Worm (Caenorhabditis elegans) whole organism, L4 larva: Measurements from ENCODE around the gene swt-5.

Experiments
- T26A8.4 ChIP-seq: fragments of 200-800 bp; sonication (Bioruptor generic); IDR thresholded peaks from 2 replicates; pipeline ENCODE4 v1.3.6; 2022; ENCODE audit warnings: missing genetic modification characterization, missing compliant biosample characterization
- Y105C5A.15 ChIP-seq: fragments of 200-800 bp; sonication (Bioruptor generic); IDR thresholded peaks from 2 replicates; pipeline ENCODE4 v1.3.6; 2022; ENCODE audit warnings: missing genetic modification characterization, missing compliant biosample characterization
- Y5F2A.4 ChIP-seq: fragments of 200-800 bp; sonication (Bioruptor generic); optimal IDR thresholded peaks from 2 replicates; lab custom pipeline; 2018; ENCODE audit warnings: mild to moderate bottlenecking, missing genetic modification characterization, missing compliant biosample characterization
- Y75B8A.6 ChIP-seq: fragments of 200-800 bp; sonication (Bioruptor generic); IDR thresholded peaks from 2 replicates; pipeline ENCODE4 v1.3.6; 2022; ENCODE audit warnings: missing genetic modification reagents, missing genetic modification characterization, missing compliant biosample characterization
- aha-1 ChIP-seq: fragments of 150-350 bp; peaks from one replicate; lab custom pipeline; 2014; ENCODE audit warnings: missing biosample characterization, missing genetic modification characterization
- ama-1 ChIP-seq: fragments of 150-350 bp; optimal IDR thresholded peaks from 2 replicates; lab custom pipeline; 2014; ENCODE audit warnings: inconsistent platforms, mixed read lengths
- ceh-32 ChIP-seq: sonication (generic microtip); optimal IDR thresholded peaks from 2 replicates; lab custom pipeline; 2016; ENCODE audit warnings: mild to moderate bottlenecking, missing genetic modification characterization, missing compliant biosample characterization; ENCODE audit not compliant: poor library complexity
- ceh-44 ChIP-seq: fragments of 200-800 bp; sonication (Bioruptor generic); IDR thresholded peaks from 2 replicates; pipeline ENCODE4 v1.3.6; 2022; ENCODE audit warnings: missing genetic modification reagents, missing genetic modification characterization, missing compliant biosample characterization
- ceh-62 ChIP-seq: sonication (generic microtip); optimal IDR thresholded peaks from 2 replicates; lab custom pipeline; 2017; ENCODE audit warnings: missing biosample characterization, missing genetic modification characterization
- ces-1 ChIP-seq: fragments of 150-350 bp; sonication (generic microtip); optimal IDR thresholded peaks from 4 replicates; lab custom pipeline; 2014; ENCODE audit warnings: missing biosample characterization, missing genetic modification reagents, missing genetic modification characterization
- cey-2 ChIP-seq: sonication (generic microtip); optimal IDR thresholded peaks from 3 replicates; lab custom pipeline; 2017; ENCODE audit warnings: missing genetic modification characterization, mild to moderate bottlenecking, missing compliant biosample characterization, antibody characterized with exemption, borderline replicate concordance; ENCODE audit not compliant: insufficient read depth
- ctbp-1 ChIP-seq: fragments of 200-800 bp; sonication (Bioruptor generic); IDR thresholded peaks from 2 replicates; pipeline ENCODE4 v1.3.6; 2022; ENCODE audit warnings: missing genetic modification reagents, missing genetic modification characterization, missing compliant biosample characterization
- daf-16 ChIP-seq, 3 experiments: sonication (generic microtip); optimal IDR thresholded peaks; 2 replicates each; lab custom pipeline; 2016 to 2017; ENCODE audit warnings: missing genetic modification characterization in 3 of 3, missing genetic modification reagents in 3 of 3, mild to moderate bottlenecking in 2 of 3, missing compliant biosample characterization in 2 of 3, missing biosample characterization in 1 of 3, moderate library complexity in 1 of 3
- dmd-6 ChIP-seq: fragments of 200-800 bp; sonication (Bioruptor generic); IDR thresholded peaks from 2 replicates; pipeline ENCODE4 v1.3.6; 2022; ENCODE audit warnings: missing genetic modification reagents, missing genetic modification characterization, missing compliant biosample characterization
- dmd-8 ChIP-seq: fragments of 200-800 bp; sonication (Bioruptor generic); IDR thresholded peaks from 2 replicates; pipeline ENCODE4 v1.3.6; 2022; ENCODE audit warnings: missing genetic modification characterization, missing compliant biosample characterization
- dpl-1 ChIP-seq: fragments of 150-350 bp; optimal IDR thresholded peaks from 2 replicates; lab custom pipeline; 2014; ENCODE audit warnings: missing biosample characterization, missing genetic modification reagents, missing genetic modification characterization
- fkh-10 ChIP-seq: fragments of 150-350 bp; optimal IDR thresholded peaks from 2 replicates; lab custom pipeline; 2014; ENCODE audit warnings: missing biosample characterization, missing genetic modification reagents, missing genetic modification characterization
- fos-1 ChIP-seq: fragments of 150-350 bp; optimal IDR thresholded peaks from 2 replicates; lab custom pipeline; 2014; ENCODE audit warnings: missing biosample characterization, missing genetic modification characterization
- gei-8 ChIP-seq: fragments of 200-800 bp; sonication (Bioruptor generic); optimal IDR thresholded peaks from 2 replicates; lab custom pipeline; 2018; ENCODE audit warnings: mild to moderate bottlenecking, missing genetic modification characterization, missing compliant biosample characterization
- hlh-11 ChIP-seq: fragments of 200-800 bp; sonication (Bioruptor generic); optimal IDR thresholded peaks from 2 replicates; lab custom pipeline; 2018; ENCODE audit warnings: mild to moderate bottlenecking, missing genetic modification characterization, missing compliant biosample characterization
- lim-7 ChIP-seq: fragments of 200-800 bp; sonication (Bioruptor generic); IDR thresholded peaks from 2 replicates; pipeline ENCODE4 v1.3.6; 2022; ENCODE audit warnings: missing genetic modification characterization, missing compliant biosample characterization
- lin-15B ChIP-seq: fragments of 150-350 bp; sonication (generic microtip); optimal IDR thresholded peaks from 3 replicates; lab custom pipeline; 2014; ENCODE audit warnings: missing biosample characterization, missing genetic modification characterization
- lin-29 ChIP-seq: fragments of 200-800 bp; sonication (Bioruptor generic); IDR thresholded peaks from 2 replicates; pipeline ENCODE4 v1.3.6; 2022; ENCODE audit warnings: missing genetic modification reagents, missing genetic modification characterization, missing compliant biosample characterization
- lin-39 ChIP-seq: fragments of 150-350 bp; optimal IDR thresholded peaks from 2 replicates; lab custom pipeline; 2014; ENCODE audit warnings: missing biosample characterization, missing genetic modification reagents, missing genetic modification characterization
- lir-3 ChIP-seq: sonication (generic microtip); optimal IDR thresholded peaks from 2 replicates; lab custom pipeline; 2016; ENCODE audit warnings: mild to moderate bottlenecking, missing genetic modification characterization, missing compliant biosample characterization
- mxl-2 ChIP-seq: fragments of 200-800 bp; sonication (Bioruptor generic); conservative IDR thresholded peaks from 2 replicates; pipeline ENCODE4 v1.3.6; 2022; ENCODE audit warnings: missing genetic modification reagents, missing genetic modification characterization, missing compliant biosample characterization
- nhr-10 ChIP-seq: fragments of 150-350 bp; optimal IDR thresholded peaks from 2 replicates; lab custom pipeline; 2014; ENCODE audit warnings: missing biosample characterization, missing genetic modification characterization
- nhr-111 ChIP-seq: fragments of 200-800 bp; sonication (Bioruptor generic); optimal IDR thresholded peaks from 2 replicates; lab custom pipeline; 2018; ENCODE audit warnings: mild to moderate bottlenecking, missing genetic modification characterization, missing compliant biosample characterization
- nhr-237 ChIP-seq: sonication (generic microtip); optimal IDR thresholded peaks from 2 replicates; lab custom pipeline; 2017; ENCODE audit warnings: missing biosample characterization, missing genetic modification characterization
- nhr-28 ChIP-seq: fragments of 150-350 bp; optimal IDR thresholded peaks from 2 replicates; lab custom pipeline; 2014; ENCODE audit warnings: missing biosample characterization, missing genetic modification characterization
- nhr-42 ChIP-seq: fragments of 200-800 bp; sonication (Bioruptor generic); IDR thresholded peaks from 2 replicates; pipeline ENCODE4 v1.3.6; 2022; ENCODE audit warnings: missing genetic modification characterization, missing compliant biosample characterization
- pha-4 ChIP-seq, 2 experiments: fragments of 150-350 bp in 1 of 2; fragments of 200-800 bp in 1 of 2; sonication (Bioruptor generic) in 1 of 2; IDR thresholded peaks in 1 of 2; optimal IDR thresholded peaks in 1 of 2; 2 replicates each; pipeline versions ENCODE4 v1.3.6 to Lab custom; 2014 to 2022; ENCODE audit warnings: missing genetic modification characterization in 2 of 2, missing genetic modification reagents in 2 of 2, missing biosample characterization in 1 of 2, missing compliant biosample characterization in 1 of 2
- pqm-1 ChIP-seq: sonication (generic microtip); optimal IDR thresholded peaks from 2 replicates; lab custom pipeline; 2017; ENCODE audit warnings: missing biosample characterization, missing genetic modification characterization
- rbr-2 ChIP-seq: sonication (generic microtip); optimal IDR thresholded peaks from 2 replicates; lab custom pipeline; 2016; ENCODE audit warnings: missing genotype, missing genetic modification characterization, missing compliant biosample characterization
- sdz-12 ChIP-seq: fragments of 200-800 bp; sonication (Bioruptor generic); optimal IDR thresholded peaks from 2 replicates; lab custom pipeline; 2018; ENCODE audit warnings: mild to moderate bottlenecking, missing genetic modification characterization, missing compliant biosample characterization
- set-16 ChIP-seq: fragments of 200-800 bp; sonication (Bioruptor generic); IDR thresholded peaks from 2 replicates; pipeline ENCODE4 v1.3.6; 2022; ENCODE audit warnings: missing genetic modification reagents, missing genetic modification characterization, missing compliant biosample characterization
- spr-3 ChIP-seq: fragments of 200-800 bp; sonication (Bioruptor generic); optimal IDR thresholded peaks from 2 replicates; lab custom pipeline; 2018; ENCODE audit warnings: mild to moderate bottlenecking, missing genetic modification characterization, missing compliant biosample characterization
- unc-39 ChIP-seq: sonication (generic microtip); optimal IDR thresholded peaks from 2 replicates; lab custom pipeline; 2017; ENCODE audit warnings: missing biosample characterization, missing genetic modification characterization
- unc-62 ChIP-seq, 3 experiments: fragments of 150-350 bp in 1 of 3; sonication (generic microtip); optimal IDR thresholded peaks in 2 of 3; peaks in 1 of 3; 1 replicate in 1 of 3; 2 replicates in 2 of 3; lab custom pipeline; 2014 to 2017; ENCODE audit warnings: missing biosample characterization in 3 of 3, missing genetic modification characterization in 3 of 3, missing genetic modification reagents in 3 of 3, missing genotype in 1 of 3
- zfp-3 ChIP-seq: fragments of 200-800 bp; sonication (Bioruptor generic); conservative IDR thresholded peaks from 2 replicates; pipeline ENCODE4 v1.3.6; 2022; ENCODE audit warnings: missing genetic modification reagents, missing genetic modification characterization, missing compliant biosample characterization
- zip-11 ChIP-seq: fragments of 200-800 bp; sonication (Bioruptor generic); IDR thresholded peaks from 2 replicates; pipeline ENCODE4 v1.3.6; 2022; ENCODE audit warnings: missing genetic modification characterization, missing compliant biosample characterization
- zip-2 ChIP-seq: fragments of 150-350 bp; optimal IDR thresholded peaks from 2 replicates; lab custom pipeline; 2014; ENCODE audit warnings: missing biosample characterization, missing genetic modification characterization
- ztf-11 ChIP-seq: fragments of 150-350 bp; optimal IDR thresholded peaks from 2 replicates; lab custom pipeline; 2014; ENCODE audit warnings: missing biosample characterization, missing genetic modification characterization
- ztf-7 ChIP-seq: fragments of 150-350 bp; optimal IDR thresholded peaks from 2 replicates; lab custom pipeline; 2014; ENCODE audit warnings: missing biosample characterization, missing genetic modification characterization

Gene swt-5

ce11 chrV:9473924-9474323 is 27.3 kb upstream of the swt-5 start:
- TF ChIP-seq rbr-2 (tag; lab: Kevin White, UChicago), result no peak
- no peak for TF ChIP-seq nhr-237 (tag; lab: Kevin White, UChicago)
- no peak for TF ChIP-seq lir-3
- no peak for TF ChIP-seq lin-39 (tag; lab: Kevin White, UChicago)
- TF ChIP-seq daf-16 (GFP tag; optimal IDR thresholded peaks at IDR 0.05; lab: Kevin White, UChicago), result no peak
- no peak for TF ChIP-seq daf-16 (tag; optimal IDR thresholded peaks at IDR 0.05; lab: Kevin White, UChicago)
- no peak for TF ChIP-seq nhr-28 (tag; lab: Kevin White, UChicago)
- TF ChIP-seq ama-1 (lab: Kevin White, UChicago), result no peak
- no peak for TF ChIP-seq mxl-2
- no peak for TF ChIP-seq gei-8 (GFP tag; lab: Kevin White, UChicago)
- no peak for TF ChIP-seq dmd-8 (GFP tag; lab: Robert Waterston, UW)
- no peak for TF ChIP-seq dmd-6 (GFP tag; lab: Robert Waterston, UW)
- TF ChIP-seq spr-3, result no peak
- no peak for TF ChIP-seq ceh-32

- TF ChIP-seq unc-62 (GFP tag; optimal IDR thresholded peaks at IDR 0.05 in 1 of 2; lab: Kevin White, UChicago) (peak in 1 of 2 experiments; percentile 46), unc-62 (tag; optimal IDR thresholded peaks at IDR 0.05; lab: Kevin White, UChicago) (no peak), Y105C5A.15 (no peak)
These were observed 23.3 kb upstream of the swt-5 start, which contains the start of gene nas-3 for ce11 chrV:9477863-9478262. TSS of gene nas-3 (plus strand) at chrV:9478163.

- TF ChIP-seq Y5F2A.4 (GFP tag; lab: Kevin White, UChicago) (no peak), ceh-44 (GFP tag; lab: Robert Waterston, UW) (no peak), set-16 (GFP tag; lab: Robert Waterston, UW) (peak; percentile 43; the same call in 1 of the 2 replicates), cey-2 (tag; lab: Kevin White, UChicago) (no peak), aha-1 (tag; lab: Kevin White, UChicago) (peak; percentile 43), gei-8 (GFP tag; lab: Kevin White, UChicago) (no peak), sdz-12 (GFP tag; lab: Kevin White, UChicago) (no peak), ztf-11 (tag; lab: Kevin White, UChicago) (no peak), Y75B8A.6 (no peak), nhr-28 (tag; lab: Kevin White, UChicago) (no peak), ztf-7 (tag; lab: Kevin White, UChicago) (no peak)
These were observed 20.6 kb upstream of the swt-5 start, which contains the start of gene K06A4.6 for ce11 chrV:9480566-9480965. TSS of gene K06A4.6 (minus strand) at chrV:9480666.

- TF ChIP-seq nhr-111 (GFP tag; lab: Kevin White, UChicago) (no peak), fkh-10 (GFP tag; lab: Kevin White, UChicago) (peak; percentile 93), lin-29 (GFP tag; lab: Robert Waterston, UW) (no peak), ama-1 (lab: Kevin White, UChicago) (no peak), nhr-10 (no peak), ceh-62 (no peak), T26A8.4 (no peak), spr-3 (no peak), unc-39 (no peak), pha-4 (GFP tag; IDR thresholded peaks at IDR 0.05; lab: Robert Waterston, UW) (no peak), pha-4 (tag; optimal IDR thresholded peaks at IDR 0.05; lab: Kevin White, UChicago) (no peak), dpl-1 (GFP tag; lab: Kevin White, UChicago) (no peak), nhr-42 (GFP tag; lab: Robert Waterston, UW) (no peak), ces-1 (GFP tag; lab: Kevin White, UChicago) (peak; percentile 62), pqm-1 (tag; lab: Kevin White, UChicago) (no peak), lim-7 (no peak), dmd-6 (GFP tag; lab: Robert Waterston, UW) (no peak), zip-11 (no peak), ceh-44 (GFP tag; lab: Robert Waterston, UW) (no peak), zip-2 (tag; lab: Kevin White, UChicago) (no peak), lin-15B (tag; lab: Kevin White, UChicago) (no peak), hlh-11 (tag; lab: Kevin White, UChicago) (no peak), fos-1 (no peak), ctbp-1 (GFP tag; lab: Robert Waterston, UW) (0 out of 2 replicates have a peak, but pooled peaks have one; percentile 19), zfp-3 (GFP tag; lab: Robert Waterston, UW) (no peak)
These were observed 17.4 kb upstream of the swt-5 start, which contains the start of gene K06A4.2 for ce11 chrV:9483738-9484256. TSS of gene K06A4.2 (plus strand) at chrV:9484206.
